Worm (Caenorhabditis elegans): ENCODE measurements around the gene M01H9.4.
A peak's percentile ranks its signal among the peaks of the same experiment; 100 is the strongest.

Gene M01H9.4

ce11 chrIV:4469770-4470709 lies 12.7 kb downstream of the M01H9.4 start:
- peak; percentile 6 for TF ChIP-seq ceh-18 (tag; optimal IDR thresholded peaks at IDR 0.05)
- TF ChIP-seq ceh-31 (tag; optimal IDR thresholded peaks at IDR 0.05), result peak; percentile 19
- peak; percentile 89 for TF ChIP-seq hlh-30 (tag; optimal IDR thresholded peaks at IDR 0.05; ENCODE audit: insufficient read depth)
- no peak for TF ChIP-seq ceh-2 (tag; optimal IDR thresholded peaks at IDR 0.05)

ce11 chrIV:4469055-4469454 lies 13.7 kb downstream of the M01H9.4 start:
- no peak for TF ChIP-seq ttx-3 (tag; optimal IDR thresholded peaks at IDR 0.05)
- no peak for TF ChIP-seq pros-1 (tag; optimal IDR thresholded peaks at IDR 0.05)
- no peak for TF ChIP-seq K09A11.1 (tag; optimal IDR thresholded peaks at IDR 0.05; ENCODE audit: insufficient read depth)
- TF ChIP-seq ceh-48 (tag; optimal IDR thresholded peaks at IDR 0.05), result no peak

- TF ChIP-seq ceh-31 (tag; optimal IDR thresholded peaks at IDR 0.05) (no peak), ama-1 (optimal IDR thresholded peaks at IDR 0.05) (peak; percentile 40), fax-1 (tag; optimal IDR thresholded peaks at IDR 0.05) (no peak), ceh-24 (tag; optimal IDR thresholded peaks at IDR 0.05) (no peak)
Observed at ce11 chrIV:4468046-4468727, 14.5 kb downstream of the M01H9.4 start.

ce11 chrIV:4465184-4465583 lies 17.5 kb downstream of the M01H9.4 start, which contains the start of gene M01H9.5:
TSS of gene M01H9.5 (plus strand) at chrIV:4465484.
- TF ChIP-seq ref-2 (tag; optimal IDR thresholded peaks at IDR 0.05) (no peak), hlh-6 (tag; optimal IDR thresholded peaks at IDR 0.05) (no peak), ama-1 (optimal IDR thresholded peaks at IDR 0.05) (no peak), K09A11.1 (tag; optimal IDR thresholded peaks at IDR 0.05; ENCODE audit: insufficient read depth) (no peak), pax-1 (tag; optimal IDR thresholded peaks at IDR 0.05) (no peak), gmeb-2 (tag; optimal IDR thresholded peaks at IDR 0.05) (no peak), pha-2 (tag; optimal IDR thresholded peaks at IDR 0.05) (no peak), ceh-34 (tag; optimal IDR thresholded peaks at IDR 0.05) (no peak), sox-4 (tag; optimal IDR thresholded peaks at IDR 0.05) (no peak), zip-5 (tag; optimal IDR thresholded peaks at IDR 0.05) (no peak), pros-1 (tag; optimal IDR thresholded peaks at IDR 0.05) (no peak), pqm-1 (tag; optimal IDR thresholded peaks at IDR 0.05) (no peak), madf-2 (tag; optimal IDR thresholded peaks at IDR 0.05) (no peak), C08G9.2 (tag; optimal IDR thresholded peaks at IDR 0.05) (no peak), F13H6.1 (tag; optimal IDR thresholded peaks at IDR 0.05) (no peak), rnt-1 (tag; optimal IDR thresholded peaks at IDR 0.05) (no peak)

ce11 chrIV:4463132-4463531 lies 19.6 kb downstream of the M01H9.4 start, which contains the start of gene M01H9.2:
TSS of gene M01H9.2 (minus strand) at chrIV:4463232.
- TF ChIP-seq nfya-1 (tag; optimal IDR thresholded peaks at IDR 0.05) (no peak), pat-9 (tag; optimal IDR thresholded peaks at IDR 0.05) (no peak), sox-2 (GFP tag; IDR thresholded peaks at IDR 0.05) (no peak), ceh-31 (tag; optimal IDR thresholded peaks at IDR 0.05) (no peak), pag-3 (tag; optimal IDR thresholded peaks at IDR 0.05; ENCODE audit: borderline replicate concordance) (no peak), unc-86 (tag; optimal IDR thresholded peaks at IDR 0.05) (no peak), Y22D7AL.16 (tag; optimal IDR thresholded peaks at IDR 0.05) (no peak), lin-11 (tag; optimal IDR thresholded peaks at IDR 0.05) (no peak), sox-4 (tag; optimal IDR thresholded peaks at IDR 0.05) (no peak), odd-2 (tag; optimal IDR thresholded peaks at IDR 0.05) (no peak), T23F11.4 (GFP tag; optimal IDR thresholded peaks at IDR 0.05) (no peak)

All from whole organism, late embryonic.